Fruit fly (Drosophila melanogaster) whole organism, prepupa: Measurements from ENCODE around the gene CG12116.

Source experiments
- CG10669 ChIP-seq: fragments of 200-800 bp; sonication (Bioruptor generic); optimal IDR thresholded peaks from 3 replicates; lab custom pipeline; 2018; ENCODE audit warnings: missing biosample characterization, mild to moderate bottlenecking, missing genetic modification characterization, moderate library complexity
- CG31627 ChIP-seq: fragments of 200-800 bp; sonication (Bioruptor generic); optimal IDR thresholded peaks from 3 replicates; lab custom pipeline; 2016; ENCODE audit warnings: missing biosample characterization, missing genetic modification characterization
- CG6163 ChIP-seq: fragments of 200-800 bp; sonication (Bioruptor generic); IDR thresholded peaks from 3 replicates; pipeline ENCODE4 v1.3.6; 2022; ENCODE audit warnings: missing biosample characterization, missing genetic modification characterization
- CG6854 ChIP-seq: fragments of 200-800 bp; sonication (Bioruptor generic); optimal IDR thresholded peaks from 2 replicates; lab custom pipeline; 2017; ENCODE audit warnings: missing biosample characterization, mild to moderate bottlenecking, missing genetic modification characterization
- CG8119 ChIP-seq: fragments of 200-800 bp; sonication (Bioruptor generic); IDR thresholded peaks from 3 replicates; pipeline ENCODE4 v1.3.6; 2022; ENCODE audit warnings: missing biosample characterization, missing genetic modification characterization
- CG8632 ChIP-seq: fragments of 200-800 bp; sonication (Bioruptor generic); optimal IDR thresholded peaks from 3 replicates; lab custom pipeline; 2016; ENCODE audit warnings: missing biosample characterization, missing genetic modification characterization
- Eip78C ChIP-seq: fragments of 200-800 bp; sonication (Bioruptor generic); peaks from one replicate; lab custom pipeline; 2016; ENCODE audit warnings: missing biosample characterization, missing genetic modification characterization
- Hr39 ChIP-seq: fragments of 200-800 bp; sonication (Bioruptor generic); optimal IDR thresholded peaks from 2 replicates; lab custom pipeline; 2016; ENCODE audit warnings: missing biosample characterization, missing genetic modification characterization
- OdsH ChIP-seq: fragments of 200-800 bp; sonication (Bioruptor generic); optimal IDR thresholded peaks from 3 replicates; lab custom pipeline; 2016; ENCODE audit warnings: missing biosample characterization, missing genetic modification characterization
- Sox102F ChIP-seq: fragments of 200-800 bp; sonication (Bioruptor generic); optimal IDR thresholded peaks from 2 replicates; lab custom pipeline; 2016; ENCODE audit warnings: missing biosample characterization, mild to moderate bottlenecking, missing genetic modification characterization
- achi ChIP-seq: fragments of 200-800 bp; sonication (Bioruptor generic); optimal IDR thresholded peaks from 3 replicates; lab custom pipeline; 2016; ENCODE audit warnings: missing biosample characterization, missing genetic modification characterization
- acj6 ChIP-seq: fragments of 200-800 bp; sonication (Bioruptor generic); optimal IDR thresholded peaks from 3 replicates; lab custom pipeline; 2016; ENCODE audit warnings: missing biosample characterization, missing genetic modification characterization
- dsx ChIP-seq: fragments of 200-800 bp; optimal IDR thresholded peaks from 3 replicates; lab custom pipeline; 2019; ENCODE audit warnings: missing biosample characterization, mild to moderate bottlenecking, missing genetic modification characterization, moderate library complexity; ENCODE audit not compliant: poor library complexity, severe bottlenecking

dm6 chrX:8459452-8460040 lies 9.3 kb downstream of the CG12116 start:
- TF ChIP-seq achi (no peak), CG8119 (GFP tag; lab: Robert Waterston, UW) (no peak), CG8632 (no peak), CG31627 (GFP tag; lab: Kevin White, UChicago) (no peak), Sox102F (GFP tag; lab: Kevin White, UChicago) (no peak), Eip78C (peak; percentile 65), CG6854 (GFP tag; lab: Kevin White, UChicago) (no peak), dsx (no peak), CG6163 (no peak), Hr39 (GFP tag; lab: Kevin White, UChicago) (no peak), CG10669 (peak; percentile 15), OdsH (GFP tag; lab: Kevin White, UChicago) (no peak), acj6 (GFP tag; lab: Kevin White, UChicago) (no peak)
